Worm (Caenorhabditis elegans): ENCODE measurements around the gene tkr-1.

tkr-1 gene

ce11 chrIII:9346114-9346513 lies 37.5 kb upstream of the tkr-1 start:
- no peak for TF ChIP-seq nhr-11 (tag; optimal IDR thresholded peaks at IDR 0.05)
- no peak for TF ChIP-seq nhr-48 (tag; optimal IDR thresholded peaks at IDR 0.05)
- peak; percentile 16 for TF ChIP-seq hlh-11 (tag; optimal IDR thresholded peaks at IDR 0.05)
- TF ChIP-seq unc-62 (GFP tag; optimal IDR thresholded peaks at IDR 0.05 in 1 of 2), result peak in 1 of 2 experiments; percentile 83
- no peak for TF ChIP-seq unc-62 (tag; optimal IDR thresholded peaks at IDR 0.05)
- no peak for TF ChIP-seq lin-13 (GFP tag; optimal IDR thresholded peaks at IDR 0.05)

ce11 chrIII:9346722-9347121 lies 36.9 kb upstream of the tkr-1 start:
- TF ChIP-seq hlh-11 (tag; optimal IDR thresholded peaks at IDR 0.05), result peak; percentile 35
- peak; percentile 17 for TF ChIP-seq mes-2 (tag; optimal IDR thresholded peaks at IDR 0.05; ENCODE audit: poor library complexity, severe bottlenecking)
- peak; percentile 34; the same call in 1 of the 2 replicates for TF ChIP-seq set-16 (GFP tag; IDR thresholded peaks at IDR 0.05)
- no peak for TF ChIP-seq lin-1 (GFP tag; IDR thresholded peaks at IDR 0.05)
- peak; percentile 53 for TF ChIP-seq aha-1 (tag)

ce11 chrIII:9353814-9354213 lies 29.8 kb upstream of the tkr-1 start:
- TF ChIP-seq set-16 (GFP tag; IDR thresholded peaks at IDR 0.05) (peak; percentile 53), dve-1 (tag; optimal IDR thresholded peaks at IDR 0.05; ENCODE audit: insufficient read depth) (no peak), hlh-11 (tag; optimal IDR thresholded peaks at IDR 0.05) (peak; percentile 26), hlh-30 (tag; optimal IDR thresholded peaks at IDR 0.05; ENCODE audit: insufficient read depth) (peak; percentile 79)

ce11 chrIII:9355412-9355969 lies 28.1 kb upstream of the tkr-1 start, which contains the start of gene chtb-1:
TSS of gene chtb-1 (minus strand) at chrIII:9355462.
- TF ChIP-seq ztf-7 (tag; optimal IDR thresholded peaks at IDR 0.05) (no peak), set-16 (GFP tag; IDR thresholded peaks at IDR 0.05) (peak; percentile 52)

- no peak for TF ChIP-seq ZK546.5 (tag; optimal IDR thresholded peaks at IDR 0.05)
- TF ChIP-seq fos-1 (tag; optimal IDR thresholded peaks at IDR 0.05), result no peak
- TF ChIP-seq F26F4.8 (GFP tag; conservative IDR thresholded peaks at IDR 0.05), result no peak
- TF ChIP-seq daf-12 (tag; optimal IDR thresholded peaks at IDR 0.05), result no peak
- TF ChIP-seq nhr-77 (tag; optimal IDR thresholded peaks at IDR 0.05), result no peak
- TF ChIP-seq hif-1 (tag; optimal IDR thresholded peaks at IDR 0.05), result no peak
- no peak for TF ChIP-seq arid-1 (GFP tag; conservative IDR thresholded peaks at IDR 0.05)
- TF ChIP-seq F37D6.2 (tag; optimal IDR thresholded peaks at IDR 0.05), result no peak
These were observed 24.5 kb upstream of the tkr-1 start, which contains the start of gene K04H4.5 for ce11 chrIII:9359060-9359459. TSS of gene K04H4.5 (plus strand) at chrIII:9359360.

DNA sequence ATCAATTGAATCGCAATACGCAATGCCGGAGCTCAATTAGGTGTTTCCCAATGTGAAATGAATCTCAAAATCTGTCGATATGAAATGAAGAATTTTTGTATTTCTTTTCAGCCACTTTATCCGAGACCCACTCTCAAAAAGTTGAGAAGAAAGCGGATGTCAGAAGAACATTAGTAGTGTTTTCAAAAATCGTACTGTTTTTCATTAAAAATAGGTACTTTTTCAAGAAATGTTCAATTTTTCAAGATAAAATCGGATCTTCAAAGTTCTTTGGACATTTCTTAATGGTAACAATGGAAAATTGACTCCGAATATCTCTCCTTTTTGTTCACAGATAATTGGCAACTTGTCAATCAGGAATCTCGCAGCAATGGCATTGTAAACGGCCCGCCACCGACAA lies 22.4 kb upstream of the tkr-1 start, which contains the start of gene flp-25:
TSS of gene flp-25 (plus strand) at position 301 of the 400 bp plus-strand sequence.
- TF ChIP-seq aha-1 (tag) (peak; percentile 80), rbr-2 (tag; optimal IDR thresholded peaks at IDR 0.05) (no peak)

DNA sequence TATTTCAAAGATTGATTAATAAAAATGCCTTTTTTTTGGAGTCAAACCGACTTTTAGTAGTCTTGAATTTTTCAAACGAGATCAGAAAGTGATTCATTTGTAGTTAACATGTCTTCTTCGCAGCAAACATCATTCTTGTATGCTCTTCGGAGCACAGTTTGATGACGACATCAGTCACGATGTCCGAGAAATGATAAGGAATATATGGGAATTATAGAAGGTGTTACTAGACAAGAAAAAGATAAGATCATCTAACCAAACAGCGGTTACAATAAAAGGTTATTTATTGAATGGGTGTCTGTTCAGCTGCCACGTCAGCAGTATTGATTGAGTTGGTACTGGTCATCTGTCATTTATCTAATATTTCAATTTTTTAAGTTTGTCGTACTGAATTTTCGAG lies 17.2 kb upstream of the tkr-1 start:
- TF ChIP-seq F26F4.8 (GFP tag; conservative IDR thresholded peaks at IDR 0.05) (no peak), dmd-6 (GFP tag; IDR thresholded peaks at IDR 0.05) (peak; percentile 29; the same call in 1 of the 2 replicates), unc-62 (GFP tag; optimal IDR thresholded peaks at IDR 0.05 in 1 of 2) (peak in 1 of 2 experiments; percentile 83), unc-62 (tag; optimal IDR thresholded peaks at IDR 0.05) (no peak), nhr-28 (tag; optimal IDR thresholded peaks at IDR 0.05) (peak; percentile 65)

- TF ChIP-seq ztf-11 (tag; optimal IDR thresholded peaks at IDR 0.05) (no peak), lim-7 (GFP tag; IDR thresholded peaks at IDR 0.05) (no peak), mxl-2 (GFP tag; conservative IDR thresholded peaks at IDR 0.05) (no peak), mep-1 (tag; optimal IDR thresholded peaks at IDR 0.05) (no peak), arid-1 (GFP tag; conservative IDR thresholded peaks at IDR 0.05) (no peak), Y5F2A.4 (GFP tag; optimal IDR thresholded peaks at IDR 0.05) (no peak), ceh-62 (tag; optimal IDR thresholded peaks at IDR 0.05) (no peak), madf-9 (GFP tag; conservative IDR thresholded peaks at IDR 0.05) (no peak), tra-1 (GFP tag; IDR thresholded peaks at IDR 0.05) (no peak), daf-16 (GFP tag; optimal IDR thresholded peaks at IDR 0.05) (no peak), daf-16 (tag; optimal IDR thresholded peaks at IDR 0.05) (no peak), hlh-30 (tag; optimal IDR thresholded peaks at IDR 0.05; ENCODE audit: insufficient read depth) (no peak), ceh-28 (tag; optimal IDR thresholded peaks at IDR 0.05) (no peak), dmd-8 (GFP tag; IDR thresholded peaks at IDR 0.05) (no peak), spr-3 (GFP tag; optimal IDR thresholded peaks at IDR 0.05) (no peak), F10B5.3 (tag; optimal IDR thresholded peaks at IDR 0.05) (no peak)
These were observed 16.6 kb upstream of the tkr-1 start, which contains the start of gene crn-6 for ce11 chrIII:9366971-9367370. TSS of gene crn-6 (plus strand) at chrIII:9367271.
